Fruit fly (Drosophila melanogaster): ENCODE data around the gene CG45081.

CG45081 gene

DNA sequence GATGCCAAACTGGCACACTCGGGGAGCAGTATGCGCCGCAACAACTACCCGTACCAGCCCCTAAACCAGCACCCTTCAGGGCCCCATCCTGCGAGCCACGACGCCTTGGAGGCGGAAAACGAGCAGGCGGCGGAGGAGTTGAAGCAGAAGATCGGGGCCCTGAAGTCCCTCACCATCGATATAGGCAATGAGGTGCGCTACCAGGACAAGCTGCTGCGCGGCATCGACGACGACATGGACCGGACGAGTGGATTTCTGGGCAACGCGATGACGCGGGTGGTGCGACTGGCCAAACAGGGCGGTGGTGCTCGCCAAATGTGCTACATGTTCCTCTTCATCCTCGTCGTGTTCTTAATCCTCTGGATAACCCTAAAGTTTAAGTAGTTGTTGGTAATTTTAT lies 4.1 kb upstream of the CG45081 start:
- TF ChIP-seq CG32006 (GFP tag; optimal IDR thresholded peaks at IDR 0.05) (no peak), CG8319 (GFP tag; optimal IDR thresholded peaks at IDR 0.05) (no peak), CG15336 (GFP tag; IDR thresholded peaks at IDR 0.05) (no peak), CG6163 (GFP tag; IDR thresholded peaks at IDR 0.05) (peak; percentile 14; the same call in 1 of the 3 replicates), Met (GFP tag; optimal IDR thresholded peaks at IDR 0.05) (no peak)

DNA sequence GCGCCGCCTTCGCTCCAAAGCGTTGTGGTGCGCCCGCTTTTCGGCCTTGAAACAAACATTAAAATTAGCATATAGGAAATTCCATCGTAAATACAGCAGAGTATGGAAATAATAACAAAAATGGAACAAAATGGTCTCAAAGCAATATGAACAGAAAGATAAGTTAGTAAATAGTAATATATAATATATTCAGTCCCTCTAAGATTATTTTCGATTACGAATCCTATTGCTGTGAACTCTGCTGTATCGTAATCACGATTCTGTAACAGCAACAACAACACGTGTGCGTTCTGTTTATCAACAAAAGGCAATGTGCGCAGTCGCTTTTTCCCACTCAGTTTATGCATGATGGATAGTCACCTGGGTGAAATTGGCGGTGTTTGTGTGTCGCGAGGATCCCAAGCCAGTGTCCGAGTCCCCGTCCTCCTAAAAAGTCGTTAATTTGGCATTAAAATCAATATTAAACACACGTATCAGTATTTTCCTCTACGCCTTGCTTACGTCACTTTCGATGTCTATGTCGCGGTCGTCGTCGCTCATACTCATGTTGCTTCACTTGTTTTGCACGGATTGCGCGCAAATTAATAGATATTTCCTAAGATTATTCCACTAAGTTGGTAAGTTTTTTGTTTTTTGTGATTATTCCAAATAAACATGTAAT lies 2.3 kb upstream of the CG45081 start, which contains the start of the genes CG42374 and Mettl5:
Gene CG42374 (plus strand): TSS at position 287 of the 661 bp plus-strand sequence.
Gene Mettl5 (plus strand): TSS at position 287 of the 661 bp plus-strand sequence.
- peak; percentile 69 for TF ChIP-seq CG15336 (GFP tag; IDR thresholded peaks at IDR 0.05)
- no peak for TF ChIP-seq CG11762 (GFP tag; optimal IDR thresholded peaks at IDR 0.05; ENCODE audit: insufficient read depth)
- TF ChIP-seq CG11294 (GFP tag; IDR thresholded peaks at IDR 0.05), result 0 out of 2 replicates have a peak, but pooled peaks have one; percentile 24
- TF ChIP-seq Sox15 (GFP tag; optimal IDR thresholded peaks at IDR 0.05), result peak; percentile 2
- TF ChIP-seq achi (GFP tag; optimal IDR thresholded peaks at IDR 0.05), result peak; percentile 42
- TF ChIP-seq CG16779 (tag; optimal IDR thresholded peaks at IDR 0.05), result no peak
- no peak for TF ChIP-seq Hr38 (GFP tag; optimal IDR thresholded peaks at IDR 0.05)
- peak; percentile 47 for TF ChIP-seq net (GFP tag; optimal IDR thresholded peaks at IDR 0.05)
- TF ChIP-seq salr (GFP tag; optimal IDR thresholded peaks at IDR 0.05), result no peak
- TF ChIP-seq CG32006 (GFP tag; optimal IDR thresholded peaks at IDR 0.05), result peak; percentile 49
- no peak for TF ChIP-seq Eip75B (GFP tag; optimal IDR thresholded peaks at IDR 0.05)
- TF ChIP-seq CG8632 (GFP tag; optimal IDR thresholded peaks at IDR 0.05), result peak; percentile 12
- no peak for TF ChIP-seq Lpt (GFP tag; optimal IDR thresholded peaks at IDR 0.05)
- peak; percentile 5 for TF ChIP-seq lz (GFP tag; optimal IDR thresholded peaks at IDR 0.05)
- TF ChIP-seq CG10631 (GFP tag; optimal IDR thresholded peaks at IDR 0.05), result peak; percentile 12
- peak; percentile 28 for TF ChIP-seq Smox (GFP tag; optimal IDR thresholded peaks at IDR 0.05)
- TF ChIP-seq CG6792 (GFP tag; optimal IDR thresholded peaks at IDR 0.05), result peak; percentile 28
- peak; percentile 27 for TF ChIP-seq CG6276 (GFP tag; optimal IDR thresholded peaks at IDR 0.05)
- no peak for TF ChIP-seq Blimp-1 (GFP tag; optimal IDR thresholded peaks at IDR 0.05)
- peak; percentile 50 for TF ChIP-seq Met (GFP tag; optimal IDR thresholded peaks at IDR 0.05)
- TF ChIP-seq CG3919 (GFP tag; optimal IDR thresholded peaks at IDR 0.05), result peak; percentile 18
- peak; percentile 26 for TF ChIP-seq Ets96B (tag; optimal IDR thresholded peaks at IDR 0.05)
- peak; percentile 67; the same call in 2 of the 3 replicates for TF ChIP-seq CG8119 (GFP tag; IDR thresholded peaks at IDR 0.05)
- TF ChIP-seq spab (GFP tag; optimal IDR thresholded peaks at IDR 0.05), result no peak
- TF ChIP-seq dac (GFP tag; optimal IDR thresholded peaks at IDR 0.05), result no peak
- peak; percentile 23 for TF ChIP-seq Sox102F (GFP tag; optimal IDR thresholded peaks at IDR 0.05)
- no peak for TF ChIP-seq CG11902 (GFP tag; optimal IDR thresholded peaks at IDR 0.05)
- peak; percentile 81 for TF ChIP-seq eg (GFP tag; IDR thresholded peaks at IDR 0.05)
- peak; percentile 19 for TF ChIP-seq pdm3 (GFP tag; optimal IDR thresholded peaks at IDR 0.05)
- TF ChIP-seq topi (GFP tag; optimal IDR thresholded peaks at IDR 0.05), result peak; percentile 13
- no peak for TF ChIP-seq ss (GFP tag; optimal IDR thresholded peaks at IDR 0.05)
- TF ChIP-seq cyc (GFP tag; optimal IDR thresholded peaks at IDR 0.05), result no peak
- peak; percentile 44 for TF ChIP-seq fkh (GFP tag; optimal IDR thresholded peaks at IDR 0.05)
- peak; percentile 41 for TF ChIP-seq CG3032 (tag; optimal IDR thresholded peaks at IDR 0.05)
- TF ChIP-seq fd85E (GFP tag; optimal IDR thresholded peaks at IDR 0.05), result no peak
- TF ChIP-seq CG7368 (GFP tag; optimal IDR thresholded peaks at IDR 0.05), result no peak
- no peak for TF ChIP-seq dsx (GFP tag; optimal IDR thresholded peaks at IDR 0.05; ENCODE audit: poor library complexity, severe bottlenecking)
- TF ChIP-seq CG8319 (GFP tag; optimal IDR thresholded peaks at IDR 0.05), result no peak
- no peak for TF ChIP-seq svp (GFP tag)
- peak; percentile 66 for TF ChIP-seq vri (GFP tag; optimal IDR thresholded peaks at IDR 0.05)
- TF ChIP-seq Gug (GFP tag; IDR thresholded peaks at IDR 0.05), result no peak; the same call in 1 of the 2 replicates
- no peak for TF ChIP-seq Hr39 (GFP tag; optimal IDR thresholded peaks at IDR 0.05)
- no peak for TF ChIP-seq Ets21C (GFP tag; optimal IDR thresholded peaks at IDR 0.05)
- TF ChIP-seq CG34406 (GFP tag; optimal IDR thresholded peaks at IDR 0.05), result peak; percentile 39
- no peak for TF ChIP-seq CG6854 (GFP tag; optimal IDR thresholded peaks at IDR 0.05)
- peak; percentile 88 for TF ChIP-seq Eip78C (GFP tag)
- no peak for TF ChIP-seq Sox14 (GFP tag; optimal IDR thresholded peaks at IDR 0.05)
- TF ChIP-seq CG10669 (GFP tag; optimal IDR thresholded peaks at IDR 0.05), result peak; percentile 50

Measured in whole organism, prepupa.